Fruit fly (Drosophila melanogaster): ENCODE data around the gene jigr1.

jigr1 gene

DNA sequence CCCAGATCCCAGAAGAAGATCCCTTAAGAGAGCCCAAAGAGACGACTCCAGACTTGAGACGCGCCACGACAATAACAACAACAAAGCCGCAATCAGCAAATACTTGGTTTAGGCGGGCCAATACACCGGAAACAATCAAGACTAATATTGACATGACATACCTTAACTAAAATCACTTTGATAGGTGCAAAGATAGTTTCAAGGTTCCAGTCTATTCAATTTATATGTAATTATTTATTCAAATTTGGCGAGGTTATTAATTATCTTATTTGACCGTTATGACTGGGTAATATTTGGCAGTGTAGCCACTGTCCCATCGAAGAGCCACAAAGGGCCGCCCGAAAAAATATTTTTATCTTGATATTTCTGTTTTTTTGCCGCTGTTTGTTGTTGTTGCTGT lies 2.8 kb downstream of the jigr1 start:
- TF ChIP-seq Vsx2 (GFP tag; optimal IDR thresholded peaks at IDR 0.05; ENCODE audit: partially characterized antibody) = no peak
- peak; percentile 90 for TF ChIP-seq Rel (GFP tag; optimal IDR thresholded peaks at IDR 0.05)
- TF ChIP-seq Rel (tag; optimal IDR thresholded peaks at IDR 0.05) = peak; percentile 83
- no peak for TF ChIP-seq dl (GFP tag; optimal IDR thresholded peaks at IDR 0.05; ENCODE audit: insufficient read depth in 1 of 2, partially characterized antibody in 2 of 2)
- peak; percentile 91 for TF ChIP-seq psq (GFP tag; optimal IDR thresholded peaks at IDR 0.05)
- peak; percentile 97 for TF ChIP-seq h (GFP tag; optimal IDR thresholded peaks at IDR 0.05)
- TF ChIP-seq tai (GFP tag; optimal IDR thresholded peaks at IDR 0.05) = peak; percentile 84
- no peak for TF ChIP-seq GATAd (GFP tag; optimal IDR thresholded peaks at IDR 0.05)
- no peak for TF ChIP-seq pan (optimal IDR thresholded peaks at IDR 0.05)
- TF ChIP-seq Hr83 (GFP tag; optimal IDR thresholded peaks at IDR 0.05; ENCODE audit: poor library complexity, severe bottlenecking) = no peak
- no peak for TF ChIP-seq Dif (GFP tag; optimal IDR thresholded peaks at IDR 0.05; ENCODE audit: partially characterized antibody)
- TF ChIP-seq Jra (GFP tag; optimal IDR thresholded peaks at IDR 0.05) = peak; percentile 88
- peak; percentile 87 for TF ChIP-seq dmrt93B (GFP tag; optimal IDR thresholded peaks at IDR 0.05)
- TF ChIP-seq Mio (GFP tag; optimal IDR thresholded peaks at IDR 0.05) = peak; percentile 32
- TF ChIP-seq rgr (GFP tag; optimal IDR thresholded peaks at IDR 0.05) = peak; percentile 93
- no peak for TF ChIP-seq jim (GFP tag; optimal IDR thresholded peaks at IDR 0.05)
- peak; percentile 97 for TF ChIP-seq fru (GFP tag; optimal IDR thresholded peaks at IDR 0.05)
- TF ChIP-seq sage (GFP tag; optimal IDR thresholded peaks at IDR 0.05) = peak; percentile 89
- TF ChIP-seq Dfd (GFP tag; optimal IDR thresholded peaks at IDR 0.05) = no peak
- peak; percentile 96 for TF ChIP-seq HLH106 (tag; optimal IDR thresholded peaks at IDR 0.05)
- TF ChIP-seq CG32264 (GFP tag; optimal IDR thresholded peaks at IDR 0.05) = peak; percentile 82
- TF ChIP-seq ey (GFP tag; optimal IDR thresholded peaks at IDR 0.05) = peak; percentile 91
- TF ChIP-seq CrebA (GFP tag; optimal IDR thresholded peaks at IDR 0.05; ENCODE audit: borderline replicate concordance) = peak; percentile 89
- no peak for TF ChIP-seq Myc (optimal IDR thresholded peaks at IDR 0.05)
- TF ChIP-seq CG9705 (GFP tag; optimal IDR thresholded peaks at IDR 0.05) = peak; percentile 88
- TF ChIP-seq usp (GFP tag; optimal IDR thresholded peaks at IDR 0.05) = no peak
- no peak for TF ChIP-seq Hr78 (GFP tag; optimal IDR thresholded peaks at IDR 0.05)
- TF ChIP-seq Abd-B (GFP tag; optimal IDR thresholded peaks at IDR 0.05) = no peak
- TF ChIP-seq lola (GFP tag; optimal IDR thresholded peaks at IDR 0.05) = no peak
- TF ChIP-seq Sp1 (GFP tag; optimal IDR thresholded peaks at IDR 0.05) = peak; percentile 96
- peak; percentile 95 for TF ChIP-seq br (GFP tag; optimal IDR thresholded peaks at IDR 0.05)
- TF ChIP-seq sv (GFP tag; optimal IDR thresholded peaks at IDR 0.05) = no peak
- no peak for TF ChIP-seq N (GFP tag; optimal IDR thresholded peaks at IDR 0.05)
- TF ChIP-seq foxo (GFP tag; optimal IDR thresholded peaks at IDR 0.05) = peak; percentile 55 to 97
- peak; percentile 93 for TF ChIP-seq brk (GFP tag; optimal IDR thresholded peaks at IDR 0.05)
- TF ChIP-seq dsf (GFP tag; optimal IDR thresholded peaks at IDR 0.05; ENCODE audit: borderline replicate concordance) = peak; percentile 58
- TF ChIP-seq woc (GFP tag; optimal IDR thresholded peaks at IDR 0.05) = peak; percentile 92
- TF ChIP-seq OdsH (GFP tag; optimal IDR thresholded peaks at IDR 0.05) = peak; percentile 93
- peak; percentile 93 for TF ChIP-seq Hnf4 (GFP tag; optimal IDR thresholded peaks at IDR 0.05)

DNA sequence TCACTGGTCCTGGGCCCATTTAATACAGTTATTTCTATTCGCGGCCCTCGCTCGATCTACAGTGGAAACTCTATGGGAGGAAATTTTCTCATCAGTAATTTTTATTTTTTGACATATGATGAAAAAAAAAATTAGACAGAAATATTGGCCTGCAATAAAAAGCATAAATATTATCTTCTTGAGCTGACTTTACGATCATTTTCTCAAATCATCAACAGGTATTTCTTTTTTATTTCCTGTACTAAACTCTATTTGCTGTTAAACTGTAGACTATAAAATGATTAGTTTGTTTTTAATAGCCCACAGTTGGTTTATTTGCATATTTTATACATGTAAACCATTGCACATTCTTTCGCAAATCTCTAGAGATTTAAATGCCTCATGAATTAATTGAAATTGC lies 6.5 kb downstream of the jigr1 start:
- TF ChIP-seq pan (optimal IDR thresholded peaks at IDR 0.05) (no peak), usp (GFP tag; optimal IDR thresholded peaks at IDR 0.05) (no peak), OdsH (GFP tag; optimal IDR thresholded peaks at IDR 0.05) (no peak)

DNA sequence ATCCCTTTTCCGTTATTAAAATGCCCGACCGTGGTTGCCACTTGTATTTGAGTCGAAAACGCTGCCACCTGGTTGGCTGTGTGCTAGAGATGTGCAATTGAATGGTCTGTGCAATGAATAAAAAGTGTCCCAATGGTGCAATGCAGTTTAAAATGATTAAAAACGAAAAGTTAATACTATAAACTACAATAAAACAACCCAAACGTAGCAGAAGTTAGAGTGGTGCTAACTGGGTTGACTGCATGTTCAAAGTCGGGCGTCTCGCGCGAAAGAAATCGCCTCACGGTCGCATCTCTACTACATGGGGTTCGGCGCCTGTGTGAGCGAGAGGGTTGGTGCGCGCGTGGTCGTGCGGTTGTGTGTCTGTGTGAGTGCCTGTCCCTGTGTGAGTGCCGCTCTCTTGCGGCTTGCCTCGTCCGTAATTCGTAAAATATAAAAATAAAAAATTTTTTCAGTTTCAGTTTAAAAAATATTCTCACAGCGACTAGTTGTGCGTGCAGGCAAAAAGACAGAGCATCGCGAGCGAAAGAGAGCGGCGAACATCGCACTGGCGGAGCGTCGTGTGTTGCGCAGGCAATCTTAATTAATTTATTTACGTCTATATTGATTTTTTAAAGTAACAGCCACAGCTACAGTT lies 9.4 kb downstream of the jigr1 start:
- TF ChIP-seq h (GFP tag; optimal IDR thresholded peaks at IDR 0.05) (peak; percentile 96), Dfd (GFP tag; optimal IDR thresholded peaks at IDR 0.05) (no peak), Rel (GFP tag; optimal IDR thresholded peaks at IDR 0.05) (no peak), Rel (tag; optimal IDR thresholded peaks at IDR 0.05) (peak; percentile 85), foxo (GFP tag; optimal IDR thresholded peaks at IDR 0.05) (peak in 1 of 2 experiments; percentile 96), psq (GFP tag; optimal IDR thresholded peaks at IDR 0.05) (peak; percentile 90), Abd-B (GFP tag; optimal IDR thresholded peaks at IDR 0.05) (no peak), Vsx2 (GFP tag; optimal IDR thresholded peaks at IDR 0.05; ENCODE audit: partially characterized antibody) (peak; percentile 71), usp (GFP tag; optimal IDR thresholded peaks at IDR 0.05) (no peak), jim (GFP tag; optimal IDR thresholded peaks at IDR 0.05) (peak; percentile 54), Hnf4 (GFP tag; optimal IDR thresholded peaks at IDR 0.05) (peak; percentile 91), rgr (GFP tag; optimal IDR thresholded peaks at IDR 0.05) (peak; percentile 91), dsf (GFP tag; optimal IDR thresholded peaks at IDR 0.05; ENCODE audit: borderline replicate concordance) (peak; percentile 52), Jra (GFP tag; optimal IDR thresholded peaks at IDR 0.05) (peak; percentile 92), N (GFP tag; optimal IDR thresholded peaks at IDR 0.05) (peak; percentile 56), CrebA (GFP tag; optimal IDR thresholded peaks at IDR 0.05; ENCODE audit: borderline replicate concordance) (peak; percentile 25), ey (GFP tag; optimal IDR thresholded peaks at IDR 0.05) (peak; percentile 93), sage (GFP tag; optimal IDR thresholded peaks at IDR 0.05) (no peak), woc (GFP tag; optimal IDR thresholded peaks at IDR 0.05) (peak; percentile 97), Sp1 (GFP tag; optimal IDR thresholded peaks at IDR 0.05) (peak; percentile 85), Mio (GFP tag; optimal IDR thresholded peaks at IDR 0.05) (peak; percentile 67), br (GFP tag; optimal IDR thresholded peaks at IDR 0.05) (peak; percentile 94), sv (GFP tag; optimal IDR thresholded peaks at IDR 0.05) (peak; percentile 87), tai (GFP tag; optimal IDR thresholded peaks at IDR 0.05) (peak; percentile 92), Myc (optimal IDR thresholded peaks at IDR 0.05) (peak; percentile 67), HLH106 (tag; optimal IDR thresholded peaks at IDR 0.05) (peak; percentile 93), Hr83 (GFP tag; optimal IDR thresholded peaks at IDR 0.05; ENCODE audit: poor library complexity, severe bottlenecking) (peak; percentile 40), Hr78 (GFP tag; optimal IDR thresholded peaks at IDR 0.05) (no peak), fru (GFP tag; optimal IDR thresholded peaks at IDR 0.05) (peak; percentile 94), Dif (GFP tag; optimal IDR thresholded peaks at IDR 0.05; ENCODE audit: partially characterized antibody) (peak; percentile 46), OdsH (GFP tag; optimal IDR thresholded peaks at IDR 0.05) (peak; percentile 89), CG32264 (GFP tag; optimal IDR thresholded peaks at IDR 0.05) (peak; percentile 83), GATAd (GFP tag; optimal IDR thresholded peaks at IDR 0.05) (peak; percentile 74), lola (GFP tag; optimal IDR thresholded peaks at IDR 0.05) (no peak), dmrt93B (GFP tag; optimal IDR thresholded peaks at IDR 0.05) (peak; percentile 90), pan (optimal IDR thresholded peaks at IDR 0.05) (no peak), brk (GFP tag; optimal IDR thresholded peaks at IDR 0.05) (no peak)
